Worm (Caenorhabditis elegans) whole organism, early embryonic: ENCODE results near the gene F59B10.3.

Source experiments
- B0310.2 ChIP-seq: sonication (generic microtip); optimal IDR thresholded peaks from 2 replicates; lab custom pipeline; 2016; ENCODE audit warnings: mild to moderate bottlenecking, missing genetic modification characterization, missing compliant biosample characterization
- F13C5.2 ChIP-seq: sonication (generic microtip); optimal IDR thresholded peaks from 2 replicates; lab custom pipeline; 2017; ENCODE audit warnings: mild to moderate bottlenecking, missing genetic modification characterization, inconsistent platforms, missing compliant biosample characterization
- sea-1 ChIP-seq: fragments of 200-800 bp; sonication (Bioruptor generic); conservative IDR thresholded peaks from 2 replicates; pipeline ENCODE4 v1.3.6; 2022; ENCODE audit warnings: missing genetic modification characterization, missing compliant biosample characterization

DNA sequence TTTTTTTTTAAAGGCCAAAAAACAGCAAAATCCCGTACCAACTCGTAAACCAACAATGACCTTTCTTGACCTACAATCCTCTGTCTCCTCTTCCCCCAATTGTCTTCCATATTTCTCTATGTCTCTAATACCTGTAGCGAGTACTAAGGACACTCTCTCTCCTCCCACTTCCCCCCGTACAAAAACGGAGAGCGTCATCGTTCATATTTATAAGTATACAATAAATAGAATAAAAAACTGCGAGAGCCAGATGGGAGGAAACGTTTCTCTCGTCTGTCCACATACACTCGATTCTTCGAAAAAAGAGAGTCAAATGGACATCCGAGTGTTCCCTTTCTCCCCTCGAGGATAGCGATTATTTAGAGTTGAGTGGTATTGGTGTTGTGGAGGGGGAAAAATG lies 5.6 kb upstream of the F59B10.3 start:
- TF ChIP-seq F13C5.2 (tag; lab: Kevin White, UChicago) (no peak), B0310.2 (tag; lab: Kevin White, UChicago) (no peak), sea-1 (GFP tag; lab: Robert Waterston, UW) (no peak)
